Worm (Caenorhabditis elegans) whole organism, L2 larva: ENCODE results near the gene K02E7.1.

Experiments used
- F13H6.1 ChIP-seq: sonication (generic microtip); optimal IDR thresholded peaks from 2 replicates; lab custom pipeline; 2016; ENCODE audit warnings: missing genetic modification characterization, missing compliant biosample characterization
- R02D3.7 ChIP-seq: fragments of 150-350 bp; optimal IDR thresholded peaks from 2 replicates; lab custom pipeline; 2014; ENCODE audit warnings: missing biosample characterization, missing genetic modification characterization
- ZK546.5 ChIP-seq: sonication (generic microtip); optimal IDR thresholded peaks from 2 replicates; lab custom pipeline; 2017; ENCODE audit warnings: missing biosample characterization, missing genetic modification characterization
- alr-1 ChIP-seq: fragments of 150-350 bp; optimal IDR thresholded peaks from 2 replicates; lab custom pipeline; 2014; ENCODE audit warnings: missing biosample characterization, missing genetic modification characterization
- aly-2 ChIP-seq: fragments of 150-350 bp; optimal IDR thresholded peaks from 2 replicates; lab custom pipeline; 2014; ENCODE audit warnings: missing biosample characterization, missing genetic modification characterization
- ama-1 ChIP-seq: fragments of 150-350 bp; optimal IDR thresholded peaks from 2 replicates; lab custom pipeline; 2018; ENCODE audit warnings: inconsistent platforms
- ceh-16 ChIP-seq: fragments of 150-350 bp; optimal IDR thresholded peaks from 2 replicates; lab custom pipeline; 2014; ENCODE audit warnings: missing biosample characterization, missing genetic modification characterization
- crh-2 ChIP-seq: sonication (generic microtip); optimal IDR thresholded peaks from 2 replicates; lab custom pipeline; 2017; ENCODE audit warnings: missing biosample characterization, missing genetic modification characterization
- egl-27 ChIP-seq: sonication (generic microtip); optimal IDR thresholded peaks from 3 replicates; lab custom pipeline; 2017; ENCODE audit warnings: missing biosample characterization, missing genetic modification reagents, missing genetic modification characterization
- elt-1 ChIP-seq: fragments of 150-350 bp; optimal IDR thresholded peaks from 2 replicates; lab custom pipeline; 2014; ENCODE audit warnings: missing biosample characterization, missing genetic modification characterization
- elt-3 ChIP-seq: sonication (generic microtip); optimal IDR thresholded peaks from 2 replicates; lab custom pipeline; 2017; ENCODE audit warnings: missing biosample characterization, missing genetic modification characterization
- fos-1 ChIP-seq: fragments of 150-350 bp; optimal IDR thresholded peaks from 2 replicates; lab custom pipeline; 2014; ENCODE audit warnings: missing biosample characterization, missing genetic modification characterization
- lin-39 ChIP-seq: fragments of 150-350 bp; optimal IDR thresholded peaks from 2 replicates; lab custom pipeline; 2014; ENCODE audit warnings: missing biosample characterization, missing genetic modification reagents, missing genetic modification characterization
- mab-5 ChIP-seq: fragments of 150-350 bp; optimal IDR thresholded peaks from 2 replicates; lab custom pipeline; 2014; ENCODE audit warnings: missing biosample characterization, missing genetic modification characterization
- nhr-10 ChIP-seq: sonication (generic microtip); optimal IDR thresholded peaks from 2 replicates; lab custom pipeline; 2017; ENCODE audit warnings: missing biosample characterization, missing genetic modification characterization
- nhr-12 ChIP-seq: fragments of 150-350 bp; optimal IDR thresholded peaks from 2 replicates; lab custom pipeline; 2014; ENCODE audit warnings: missing biosample characterization, missing genetic modification characterization
- nhr-129 ChIP-seq: fragments of 150-350 bp; optimal IDR thresholded peaks from 2 replicates; lab custom pipeline; 2014; ENCODE audit warnings: missing biosample characterization, missing genetic modification characterization
- nhr-25 ChIP-seq: fragments of 150-350 bp; sonication (generic microtip); optimal IDR thresholded peaks from 3 replicates; lab custom pipeline; 2014; ENCODE audit warnings: missing biosample characterization, missing genetic modification characterization
- nhr-77 ChIP-seq: fragments of 150-350 bp; optimal IDR thresholded peaks from 2 replicates; lab custom pipeline; 2014; ENCODE audit warnings: missing biosample characterization, missing genetic modification characterization
- peb-1 ChIP-seq: fragments of 150-350 bp; optimal IDR thresholded peaks from 2 replicates; lab custom pipeline; 2014; ENCODE audit warnings: missing biosample characterization, missing genetic modification characterization
- sem-4 ChIP-seq: fragments of 150-350 bp; optimal IDR thresholded peaks from 2 replicates; lab custom pipeline; 2014; ENCODE audit warnings: missing biosample characterization, missing genetic modification reagents, missing genetic modification characterization
- skn-1 ChIP-seq: sonication (generic microtip); optimal IDR thresholded peaks from 2 replicates; lab custom pipeline; 2017; ENCODE audit warnings: missing biosample characterization, missing genetic modification characterization
- sma-3 ChIP-seq: sonication (generic microtip); optimal IDR thresholded peaks from 2 replicates; lab custom pipeline; 2016; ENCODE audit warnings: missing genetic modification reagents, missing genetic modification characterization, missing compliant biosample characterization
- sma-9 ChIP-seq, 2 experiments: fragments of 150-350 bp in 1 of 2; sonication (generic microtip) in 1 of 2; optimal IDR thresholded peaks; 2 replicates each; lab custom pipeline; 2014 to 2016; ENCODE audit warnings: missing genetic modification characterization in 2 of 2, mild to moderate bottlenecking in 1 of 2, missing biosample characterization in 1 of 2, missing compliant biosample characterization in 1 of 2, missing genetic modification reagents in 1 of 2, moderate library complexity in 1 of 2
- snpc-4 ChIP-seq: fragments of 150-350 bp; optimal IDR thresholded peaks from 2 replicates; lab custom pipeline; 2014; ENCODE audit warnings: missing biosample characterization, missing genetic modification characterization
- unc-39 ChIP-seq: fragments of 150-350 bp; optimal IDR thresholded peaks from 2 replicates; lab custom pipeline; 2014; ENCODE audit warnings: missing biosample characterization, missing genetic modification characterization
- zag-1 ChIP-seq: fragments of 150-350 bp; optimal IDR thresholded peaks from 2 replicates; lab custom pipeline; 2014; ENCODE audit warnings: missing biosample characterization, missing genetic modification characterization
- ztf-1 ChIP-seq: fragments of 200-800 bp; sonication (Bioruptor generic); conservative IDR thresholded peaks from 2 replicates; pipeline ENCODE4 v1.3.6; 2022; ENCODE audit warnings: missing genetic modification characterization, missing compliant biosample characterization
- ztf-11 ChIP-seq: sonication (generic microtip); optimal IDR thresholded peaks from 2 replicates; lab custom pipeline; 2017; ENCODE audit warnings: missing biosample characterization, missing genetic modification characterization
- ztf-4 ChIP-seq: fragments of 150-350 bp; optimal IDR thresholded peaks from 2 replicates; lab custom pipeline; 2014; ENCODE audit warnings: missing biosample characterization, missing genetic modification characterization

K02E7.1 gene

ce11 chrII:1104409-1104808 is 21.4 kb downstream of the K02E7.1 start, which contains the start of gene T13B5.9:
T13B5.9 (minus strand) TSS chrII:1104509.
- TF ChIP-seq sem-4 (no peak), snpc-4 (tag; lab: Kevin White, UChicago) (no peak), nhr-25 (tag; lab: Kevin White, UChicago) (no peak)
- TF ChIP-seq, all 48 proteins: peak for 0

- no peak for TF ChIP-seq nhr-77 (tag; lab: Kevin White, UChicago)
- TF ChIP-seq nhr-129 (tag; lab: Kevin White, UChicago) = no peak
- TF ChIP-seq ceh-16 = no peak
- TF ChIP-seq zag-1 = no peak
- TF ChIP-seq R02D3.7 (tag; lab: Kevin White, UChicago) = no peak
- TF ChIP-seq unc-39 (tag; lab: Kevin White, UChicago) = no peak
- TF ChIP-seq lin-39 (tag; lab: Kevin White, UChicago) = no peak
- no peak for TF ChIP-seq peb-1
- no peak for TF ChIP-seq crh-2 (tag; lab: Kevin White, UChicago)
- no peak for TF ChIP-seq aly-2 (tag; lab: Kevin White, UChicago)
- TF ChIP-seq ztf-4 = no peak
- no peak for TF ChIP-seq ztf-11 (tag; lab: Kevin White, UChicago)
- no peak for TF ChIP-seq elt-1
- no peak for TF ChIP-seq fos-1 (tag; lab: Kevin White, UChicago)
- TF ChIP-seq snpc-4 (tag; lab: Kevin White, UChicago) = no peak
- TF ChIP-seq ZK546.5 (tag; lab: Kevin White, UChicago) = no peak
- no peak for TF ChIP-seq mab-5 (tag; lab: Kevin White, UChicago)
- no peak for TF ChIP-seq elt-3 (tag; lab: Kevin White, UChicago)
Measured at ce11 chrII:1105291-1105690, 22.3 kb downstream of the K02E7.1 start.

- TF ChIP-seq lin-39 (tag; lab: Kevin White, UChicago) = no peak
- TF ChIP-seq ZK546.5 (tag; lab: Kevin White, UChicago) = no peak
- TF ChIP-seq R02D3.7 (tag; lab: Kevin White, UChicago) = no peak
- TF ChIP-seq crh-2 (tag; lab: Kevin White, UChicago) = no peak
- no peak for TF ChIP-seq skn-1 (tag; lab: Kevin White, UChicago)
- TF ChIP-seq egl-27 (tag; lab: Kevin White, UChicago) = no peak
- TF ChIP-seq nhr-129 (tag; lab: Kevin White, UChicago) = no peak
- no peak for TF ChIP-seq mab-5 (tag; lab: Kevin White, UChicago)
- TF ChIP-seq alr-1 (tag; lab: Kevin White, UChicago) = no peak
- TF ChIP-seq F13H6.1 (tag; lab: Kevin White, UChicago) = no peak
- TF ChIP-seq snpc-4 (tag; lab: Kevin White, UChicago) = no peak
- no peak for TF ChIP-seq ama-1 (lab: Kevin White, UChicago)
- TF ChIP-seq peb-1 = no peak
- no peak for TF ChIP-seq fos-1 (tag; lab: Kevin White, UChicago)
- TF ChIP-seq ceh-16 = no peak
Measured at ce11 chrII:1106914-1107597, 24.1 kb downstream of the K02E7.1 start, which contains the start of gene col-40. col-40 (minus strand) TSS chrII:1106964.

ce11 chrII:1110901-1111300 is 27.9 kb downstream of the K02E7.1 start, which contains the start of gene lips-11:
lips-11 (minus strand) TSS chrII:1111001.
- TF ChIP-seq sma-9 (GFP tag; optimal IDR thresholded peaks at IDR 0.05; lab: Kevin White, UChicago) (no peak), sma-9 (tag; optimal IDR thresholded peaks at IDR 0.05; lab: Kevin White, UChicago) (no peak), elt-1 (no peak), ztf-11 (tag; lab: Kevin White, UChicago) (no peak), nhr-25 (tag; lab: Kevin White, UChicago) (no peak), sma-3 (GFP tag; lab: Kevin White, UChicago) (peak; percentile 9), ama-1 (lab: Kevin White, UChicago) (no peak), ztf-1 (GFP tag; lab: Robert Waterston, UW) (no peak), sem-4 (no peak), fos-1 (tag; lab: Kevin White, UChicago) (no peak)

ce11 chrII:1114133-1114532 is 31.2 kb downstream of the K02E7.1 start, which contains the start of gene lips-12:
lips-12 (minus strand) TSS chrII:1114233.
- TF ChIP-seq ama-1 (lab: Kevin White, UChicago) = no peak
- TF ChIP-seq nhr-10 (tag; lab: Kevin White, UChicago) = no peak

- TF ChIP-seq snpc-4 (tag; lab: Kevin White, UChicago) = peak; percentile 47
- no peak for TF ChIP-seq nhr-12
Measured at ce11 chrII:1116521-1116920, 33.6 kb downstream of the K02E7.1 start.
